Worm (Caenorhabditis elegans) whole organism, late embryonic: Measurements from ENCODE around the gene nhr-80.

Experiments used
- ceh-45 ChIP-seq: fragments of 200-800 bp; sonication (Bioruptor generic); IDR thresholded peaks from 2 replicates; pipeline ENCODE4 v1.3.6; 2022; ENCODE audit warnings: missing genetic modification reagents, missing genetic modification characterization, missing compliant biosample characterization
- hlh-8 ChIP-seq: sonication (generic microtip); optimal IDR thresholded peaks from 2 replicates; lab custom pipeline; 2016; ENCODE audit warnings: missing genotype, missing genetic modification characterization, missing compliant biosample characterization
- nfya-1 ChIP-seq: sonication (generic microtip); optimal IDR thresholded peaks from 2 replicates; lab custom pipeline; 2017; ENCODE audit warnings: missing genetic modification characterization, mild to moderate bottlenecking, missing compliant biosample characterization, antibody characterized with exemption, moderate library complexity
- pqm-1 ChIP-seq: sonication (generic microtip); optimal IDR thresholded peaks from 2 replicates; lab custom pipeline; 2016; ENCODE audit warnings: missing genetic modification characterization, missing compliant biosample characterization

ce11 chrIII:27341-27947, 12.8 kb upstream of the nhr-80 start:
- TF ChIP-seq hlh-8 (no peak), nfya-1 (tag; lab: Kevin White, UChicago) (no peak), pqm-1 (tag; lab: Kevin White, UChicago) (no peak), ceh-45 (GFP tag; lab: Robert Waterston, UW) (no peak)
